Worm (Caenorhabditis elegans) whole organism, young adult: ENCODE data around the gene rol-3.

ENCODE experiments used
- C06A6.2 ChIP-seq: fragments of 200-800 bp; sonication (Bioruptor generic); conservative IDR thresholded peaks from 2 replicates; pipeline ENCODE4 v1.3.6; 2022; ENCODE audit warnings: missing genetic modification characterization, missing compliant biosample characterization
- D2030.7 ChIP-seq: fragments of 200-800 bp; sonication (Bioruptor generic); IDR thresholded peaks from 2 replicates; pipeline ENCODE4 v1.3.6; 2022; ENCODE audit warnings: missing genetic modification reagents, missing genetic modification characterization, missing compliant biosample characterization
- F33H1.4 ChIP-seq: fragments of 200-800 bp; sonication (Bioruptor generic); IDR thresholded peaks from 2 replicates; pipeline ENCODE4 v1.3.6; 2022; ENCODE audit warnings: missing genetic modification reagents, missing genetic modification characterization, missing compliant biosample characterization
- F49E8.2 ChIP-seq: sonication (generic microtip); optimal IDR thresholded peaks from 3 replicates; lab custom pipeline; 2017; ENCODE audit warnings: missing genetic modification characterization, mild to moderate bottlenecking, missing compliant biosample characterization, antibody characterized with exemption, moderate library complexity; ENCODE audit not compliant: insufficient read depth
- F57A8.1 ChIP-seq: fragments of 200-800 bp; sonication (Bioruptor generic); optimal IDR thresholded peaks from 2 replicates; lab custom pipeline; 2018; ENCODE audit warnings: mild to moderate bottlenecking, missing genetic modification characterization, moderate library complexity, missing compliant biosample characterization
- K11D2.4 ChIP-seq: fragments of 200-800 bp; sonication (Bioruptor generic); IDR thresholded peaks from 2 replicates; pipeline ENCODE4 v1.3.6; 2022; ENCODE audit warnings: missing genetic modification reagents, missing genetic modification characterization, missing compliant biosample characterization
- Y53G8AR.9 ChIP-seq: fragments of 200-800 bp; sonication (Bioruptor generic); conservative IDR thresholded peaks from 2 replicates; pipeline ENCODE4 v1.3.6; 2022; ENCODE audit warnings: missing genetic modification reagents, missing genetic modification characterization, missing compliant biosample characterization
- Y56A3A.18 ChIP-seq: fragments of 200-800 bp; sonication (Bioruptor generic); IDR thresholded peaks from 2 replicates; pipeline ENCODE4 v1.3.6; 2022; ENCODE audit warnings: missing genetic modification reagents, missing genetic modification characterization, missing compliant biosample characterization
- atf-7 ChIP-seq: sonication (generic microtip); optimal IDR thresholded peaks from 2 replicates; lab custom pipeline; 2017; ENCODE audit warnings: mild to moderate bottlenecking, missing genetic modification characterization, missing compliant biosample characterization
- athp-1 ChIP-seq: sonication (generic microtip); optimal IDR thresholded peaks from 2 replicates; lab custom pipeline; 2017; ENCODE audit warnings: mild to moderate bottlenecking, missing genetic modification characterization, missing compliant biosample characterization
- bed-1 ChIP-seq: fragments of 200-800 bp; sonication (Bioruptor generic); IDR thresholded peaks from 2 replicates; pipeline ENCODE4 v1.3.6; 2022; ENCODE audit warnings: missing genetic modification reagents, missing genetic modification characterization, missing compliant biosample characterization
- cebp-1 ChIP-seq, 2 experiments: fragments of 200-800 bp in 1 of 2; sonication (Bioruptor generic) in 1 of 2; sonication (generic microtip) in 1 of 2; IDR thresholded peaks in 1 of 2; optimal IDR thresholded peaks in 1 of 2; 2 replicates each; pipeline versions ENCODE4 v1.3.6 to Lab custom; 2017 to 2022; ENCODE audit warnings: missing compliant biosample characterization in 2 of 2, missing genetic modification characterization in 2 of 2, mild to moderate bottlenecking in 1 of 2, missing genetic modification reagents in 1 of 2, moderate library complexity in 1 of 2
- cebp-2 ChIP-seq: fragments of 200-800 bp; sonication (Bioruptor generic); IDR thresholded peaks from 2 replicates; pipeline ENCODE4 v1.3.6; 2022; ENCODE audit warnings: missing genetic modification characterization, missing compliant biosample characterization
- ceh-27 ChIP-seq: fragments of 200-800 bp; sonication (Bioruptor generic); optimal IDR thresholded peaks from 2 replicates; lab custom pipeline; 2018; ENCODE audit warnings: mild to moderate bottlenecking, missing genetic modification characterization, moderate library complexity, missing compliant biosample characterization
- ceh-91 ChIP-seq: fragments of 200-800 bp; sonication (Bioruptor generic); IDR thresholded peaks from 2 replicates; pipeline ENCODE4 v1.3.6; 2022; ENCODE audit warnings: missing genetic modification reagents, missing genetic modification characterization, missing compliant biosample characterization
- dox-1 ChIP-seq: fragments of 200-800 bp; sonication (Bioruptor generic); IDR thresholded peaks from 2 replicates; pipeline ENCODE4 v1.3.6; 2022; ENCODE audit warnings: missing genetic modification reagents, missing genetic modification characterization, missing compliant biosample characterization
- dpl-1 ChIP-seq: fragments of 150-350 bp; optimal IDR thresholded peaks from 2 replicates; lab custom pipeline; 2014; ENCODE audit warnings: missing biosample characterization, missing genetic modification reagents, missing genetic modification characterization
- egl-44 ChIP-seq: fragments of 200-800 bp; sonication (Bioruptor generic); IDR thresholded peaks from 2 replicates; pipeline ENCODE4 v1.3.6; 2022; ENCODE audit warnings: missing genetic modification reagents, missing genetic modification characterization, missing compliant biosample characterization
- egrh-3 ChIP-seq: fragments of 200-800 bp; sonication (Bioruptor generic); IDR thresholded peaks from 2 replicates; pipeline ENCODE4 v1.3.6; 2022; ENCODE audit warnings: missing genetic modification reagents, missing genetic modification characterization, missing compliant biosample characterization
- ets-4 ChIP-seq: fragments of 200-800 bp; sonication (Bioruptor generic); optimal IDR thresholded peaks from 2 replicates; lab custom pipeline; 2018; ENCODE audit warnings: mild to moderate bottlenecking, missing genetic modification characterization, missing compliant biosample characterization
- hlh-26 ChIP-seq: fragments of 200-800 bp; sonication (Bioruptor generic); conservative IDR thresholded peaks from 2 replicates; pipeline ENCODE4 v1.3.6; 2022; ENCODE audit warnings: missing genetic modification reagents, missing genetic modification characterization, missing compliant biosample characterization
- let-607 ChIP-seq, 2 experiments: fragments of 200-800 bp in 1 of 2; sonication (Bioruptor generic) in 1 of 2; sonication (generic microtip) in 1 of 2; optimal IDR thresholded peaks; 2 replicates each; lab custom pipeline; 2016 to 2018; ENCODE audit warnings: mild to moderate bottlenecking in 2 of 2, missing compliant biosample characterization in 2 of 2, missing genetic modification characterization in 2 of 2, moderate library complexity in 2 of 2, missing genotype in 1 of 2
- lin-26 ChIP-seq: fragments of 200-800 bp; sonication (Bioruptor generic); IDR thresholded peaks from 2 replicates; pipeline ENCODE4 v1.3.6; 2022; ENCODE audit warnings: missing genetic modification reagents, missing genetic modification characterization, missing compliant biosample characterization
- lin-35 ChIP-seq, 3 experiments: fragments of 150-350 bp in 2 of 3; sonication (generic microtip) in 1 of 3; optimal IDR thresholded peaks; 2 replicates each; lab custom pipeline; 2014 to 2018; ENCODE audit warnings: missing biosample characterization in 3 of 3, missing genetic modification characterization in 3 of 3, missing genetic modification reagents in 3 of 3
- lir-1 ChIP-seq: fragments of 200-800 bp; sonication (Bioruptor generic); conservative IDR thresholded peaks from 2 replicates; pipeline ENCODE4 v1.3.6; 2022; ENCODE audit warnings: missing genetic modification reagents, missing genetic modification characterization, missing compliant biosample characterization
- lsl-1 ChIP-seq: fragments of 200-800 bp; sonication (Bioruptor generic); optimal IDR thresholded peaks from 2 replicates; lab custom pipeline; 2018; ENCODE audit warnings: mild to moderate bottlenecking, missing genetic modification characterization, moderate library complexity, missing compliant biosample characterization
- madf-10 ChIP-seq: sonication (generic microtip); optimal IDR thresholded peaks from 2 replicates; lab custom pipeline; 2016; ENCODE audit warnings: mild to moderate bottlenecking, missing genetic modification characterization, missing compliant biosample characterization
- mes-4 ChIP-seq: sonication (generic microtip); optimal IDR thresholded peaks from 2 replicates; lab custom pipeline; 2016; ENCODE audit warnings: missing genotype, missing genetic modification characterization, missing compliant biosample characterization
- nhr-80 ChIP-seq: sonication (generic microtip); optimal IDR thresholded peaks from 2 replicates; lab custom pipeline; 2016; ENCODE audit warnings: missing genetic modification characterization, missing compliant biosample characterization
- pbrm-1 ChIP-seq: fragments of 200-800 bp; sonication (Bioruptor generic); IDR thresholded peaks from 2 replicates; pipeline ENCODE4 v1.3.6; 2022; ENCODE audit warnings: missing genetic modification reagents, missing genetic modification characterization, missing compliant biosample characterization
- rec-8 ChIP-seq, 2 experiments: sonication (generic microtip); optimal IDR thresholded peaks; 2 replicates each; lab custom pipeline; 2016; ENCODE audit warnings: mild to moderate bottlenecking in 2 of 2, missing genetic modification characterization in 2 of 2, missing genetic modification reagents in 2 of 2, missing genotype in 2 of 2, missing biosample characterization in 1 of 2, missing compliant biosample characterization in 1 of 2, moderate library complexity in 1 of 2
- rpc-1 ChIP-seq, 2 experiments: fragments of 150-350 bp in 1 of 2; sonication (generic microtip) in 1 of 2; optimal IDR thresholded peaks; 2 replicates each; lab custom pipeline; 2014 to 2018; ENCODE audit warnings: missing biosample characterization in 1 of 2, missing genetic modification characterization in 1 of 2, missing genetic modification reagents in 1 of 2, missing genotype in 1 of 2
- sdz-38 ChIP-seq: sonication (generic microtip); optimal IDR thresholded peaks from 2 replicates; lab custom pipeline; 2016; ENCODE audit warnings: missing genotype, missing genetic modification characterization, missing compliant biosample characterization
- snpc-1.1 ChIP-seq: sonication (generic microtip); optimal IDR thresholded peaks from 2 replicates; lab custom pipeline; 2017; ENCODE audit warnings: missing genetic modification characterization, mild to moderate bottlenecking, missing compliant biosample characterization, antibody characterized with exemption, moderate library complexity, missing genotype, missing genetic modification reagents; ENCODE audit not compliant: insufficient read depth
- snpc-4 ChIP-seq, 5 experiments: fragments of 150-350 bp in 1 of 5; sonication (generic microtip) in 4 of 5; optimal IDR thresholded peaks; 2 replicates each; lab custom pipeline; 2014 to 2018; ENCODE audit warnings: missing genetic modification characterization in 5 of 5, missing biosample characterization in 3 of 5, antibody characterized with exemption in 2 of 5, mild to moderate bottlenecking in 2 of 5, missing compliant biosample characterization in 2 of 5, missing genotype in 2 of 5, moderate library complexity in 2 of 5, missing genetic modification reagents in 1 of 5
- tlf-1 ChIP-seq: fragments of 200-800 bp; sonication (Bioruptor generic); optimal IDR thresholded peaks from 2 replicates; lab custom pipeline; 2018; ENCODE audit warnings: mild to moderate bottlenecking, missing genetic modification characterization, missing compliant biosample characterization
- unc-130 ChIP-seq: sonication (generic microtip); optimal IDR thresholded peaks from 2 replicates; lab custom pipeline; 2016; ENCODE audit warnings: missing genetic modification reagents, missing genetic modification characterization, missing compliant biosample characterization
- xnd-1 ChIP-seq: sonication (generic microtip); optimal IDR thresholded peaks from 2 replicates; lab custom pipeline; 2016; ENCODE audit warnings: missing genotype, missing genetic modification reagents, missing genetic modification characterization, missing compliant biosample characterization
- zfh-2 ChIP-seq: fragments of 200-800 bp; sonication (Bioruptor generic); conservative IDR thresholded peaks from 2 replicates; pipeline ENCODE4 v1.3.6; 2022; ENCODE audit warnings: missing genetic modification reagents, missing genetic modification characterization, missing compliant biosample characterization

rol-3 gene

ce11 chrV:8219550-8219949 is 18.7 kb downstream of the rol-3 start:
- TF ChIP-seq F57A8.1 (GFP tag; lab: Kevin White, UChicago), result no peak
- no peak for TF ChIP-seq C06A6.2 (GFP tag; lab: Robert Waterston, UW)
- TF ChIP-seq dpl-1 (GFP tag; lab: Kevin White, UChicago), result no peak
- no peak for TF ChIP-seq lsl-1 (GFP tag; lab: Kevin White, UChicago)
- no peak for TF ChIP-seq egl-44 (GFP tag; lab: Robert Waterston, UW)

ce11 chrV:8217661-8218265 is 20.4 kb downstream of the rol-3 start, which contains the start of gene K07C11.8:
K07C11.8 (minus strand) TSS chrV:8217884.
- TF ChIP-seq bed-1 (GFP tag; lab: Robert Waterston, UW) (no peak), mes-4 (tag; lab: Kevin White, UChicago) (no peak), sdz-38 (tag; lab: Kevin White, UChicago) (no peak), cebp-1 (GFP tag; IDR thresholded peaks at IDR 0.05; lab: Robert Waterston, UW) (no peak), cebp-1 (tag; optimal IDR thresholded peaks at IDR 0.05; lab: Kevin White, UChicago) (peak; percentile 15), ceh-91 (GFP tag; lab: Robert Waterston, UW) (no peak), xnd-1 (no peak), rec-8 (tag; optimal IDR thresholded peaks at IDR 0.05; lab: Kevin White, UChicago) (no peak), D2030.7 (GFP tag; lab: Robert Waterston, UW) (no peak), F49E8.2 (tag; lab: Kevin White, UChicago) (no peak), nhr-80 (tag; lab: Kevin White, UChicago) (peak; percentile 92), F57A8.1 (GFP tag; lab: Kevin White, UChicago) (no peak), hlh-26 (no peak), tlf-1 (no peak), lin-26 (no peak), snpc-1.1 (no peak), ets-4 (GFP tag; lab: Kevin White, UChicago) (peak; percentile 5), rpc-1 (optimal IDR thresholded peaks at IDR 0.05; lab: Kevin White, UChicago) (no peak), rpc-1 (tag; optimal IDR thresholded peaks at IDR 0.05; lab: Kevin White, UChicago) (no peak), ceh-27 (GFP tag; lab: Kevin White, UChicago) (peak; percentile 35), atf-7 (tag; lab: Kevin White, UChicago) (peak; percentile 49), athp-1 (no peak), zfh-2 (GFP tag; lab: Robert Waterston, UW) (no peak), egrh-3 (GFP tag; lab: Robert Waterston, UW) (no peak), snpc-4 (GFP tag; optimal IDR thresholded peaks at IDR 0.05; lab: Kevin White, UChicago) (no peak), snpc-4 (tag; optimal IDR thresholded peaks at IDR 0.05; lab: Kevin White, UChicago) (peak in 1 of 4 experiments; percentile 20), dox-1 (GFP tag; lab: Robert Waterston, UW) (peak; percentile 35; the same call in 1 of the 2 replicates), madf-10 (no peak), K11D2.4 (GFP tag; lab: Robert Waterston, UW) (no peak), unc-130 (GFP tag; lab: Kevin White, UChicago) (no peak), let-607 (tag; optimal IDR thresholded peaks at IDR 0.05; lab: Kevin White, UChicago) (peak; percentile 13 to 74), Y56A3A.18 (GFP tag; lab: Robert Waterston, UW) (no peak), F33H1.4 (no peak), C06A6.2 (GFP tag; lab: Robert Waterston, UW) (no peak), Y53G8AR.9 (GFP tag; lab: Robert Waterston, UW) (no peak), lin-35 (GFP tag; optimal IDR thresholded peaks at IDR 0.05; lab: Kevin White, UChicago) (no peak), cebp-2 (GFP tag; lab: Robert Waterston, UW) (no peak), pbrm-1 (GFP tag; lab: Robert Waterston, UW) (no peak), lir-1 (GFP tag; lab: Robert Waterston, UW) (no peak)
